Fruit fly (Drosophila melanogaster): ENCODE results near the gene Ugt49B2.

DNA sequence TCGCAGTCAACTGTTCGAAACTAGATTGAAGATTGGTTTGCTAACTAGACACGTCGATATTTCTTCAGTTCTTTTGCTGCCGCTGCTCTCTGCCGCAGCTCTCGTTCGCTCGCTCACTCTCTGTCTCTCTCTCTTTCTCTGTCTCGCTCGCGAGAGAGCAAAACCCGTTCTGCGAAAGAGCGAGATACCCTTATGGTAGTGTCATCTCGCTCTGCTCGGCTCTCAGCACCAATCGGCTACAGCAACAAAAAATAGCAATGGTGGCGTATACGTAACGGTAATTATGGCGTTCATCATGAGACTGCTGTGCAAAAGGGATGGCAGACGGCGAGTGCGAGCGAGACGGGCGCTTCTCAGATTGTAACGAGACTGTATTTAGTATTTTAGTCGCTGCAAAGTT lies 46.8 kb upstream of the Ugt49B2 start, which contains the start of gene lbe:
- no peak for TF ChIP-seq CG6854 (GFP tag; optimal IDR thresholded peaks at IDR 0.05)
- no peak for TF ChIP-seq Ets96B (tag; optimal IDR thresholded peaks at IDR 0.05)
- TF ChIP-seq CG10631 (GFP tag; optimal IDR thresholded peaks at IDR 0.05), result no peak

Data from whole organism, prepupa.